Worm (Caenorhabditis elegans) whole organism, mixed stage, embryonic: ENCODE data around the gene arrd-19.

Source experiments
- ces-1 ChIP-seq: fragments of 150-350 bp; optimal IDR thresholded peaks from 2 replicates; lab custom pipeline; 2014; ENCODE audit warnings: missing biosample characterization, missing genetic modification reagents, missing genetic modification characterization
- elt-1 ChIP-seq: sonication (generic microtip); optimal IDR thresholded peaks from 2 replicates; lab custom pipeline; 2017; ENCODE audit warnings: missing genetic modification characterization, mild to moderate bottlenecking, missing compliant biosample characterization, antibody characterized with exemption, moderate library complexity, borderline replicate concordance; ENCODE audit not compliant: insufficient read depth
- elt-3 ChIP-seq: fragments of 150-350 bp; optimal IDR thresholded peaks from 2 replicates; lab custom pipeline; 2014; ENCODE audit warnings: missing biosample characterization, missing genetic modification characterization
- lsy-2 ChIP-seq: fragments of 150-350 bp; optimal IDR thresholded peaks from 2 replicates; lab custom pipeline; 2014; ENCODE audit warnings: missing biosample characterization, missing genetic modification characterization
- nhr-12 ChIP-seq: fragments of 150-350 bp; optimal IDR thresholded peaks from 2 replicates; lab custom pipeline; 2014; ENCODE audit warnings: missing biosample characterization, missing genetic modification characterization
- nhr-2 ChIP-seq: fragments of 150-350 bp; optimal IDR thresholded peaks from 2 replicates; lab custom pipeline; 2014; ENCODE audit warnings: missing biosample characterization, missing genetic modification characterization
- nhr-28 ChIP-seq: fragments of 150-350 bp; optimal IDR thresholded peaks from 2 replicates; lab custom pipeline; 2014; ENCODE audit warnings: missing biosample characterization, missing genetic modification characterization
- unc-62 ChIP-seq: fragments of 150-350 bp; optimal IDR thresholded peaks from 2 replicates; lab custom pipeline; 2014; ENCODE audit warnings: missing biosample characterization, missing genetic modification reagents, missing genetic modification characterization
- ztf-11 ChIP-seq: fragments of 150-350 bp; optimal IDR thresholded peaks from 2 replicates; lab custom pipeline; 2014; ENCODE audit warnings: missing biosample characterization, missing genetic modification characterization

DNA sequence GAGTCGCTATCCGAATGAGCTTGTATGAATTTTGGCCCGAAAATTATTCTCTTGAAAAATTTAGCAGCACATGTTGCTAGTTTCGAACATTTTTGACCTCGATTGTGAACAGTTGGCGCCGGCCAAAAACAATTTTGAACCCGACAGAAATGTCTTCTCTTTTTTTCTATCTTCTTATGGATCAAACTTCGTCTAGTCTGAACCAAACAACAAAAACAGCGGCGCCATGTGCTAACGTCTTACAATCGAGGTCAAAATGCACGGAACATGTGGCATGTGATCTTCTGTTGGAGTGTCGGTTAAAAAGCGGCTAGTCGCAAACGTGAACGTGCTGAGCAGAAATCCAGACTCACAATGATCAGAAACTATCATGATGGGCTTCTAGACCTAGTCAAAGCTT is 39.1 kb downstream of the arrd-19 start:
- TF ChIP-seq nhr-12 (tag; lab: Kevin White, UChicago), result no peak
- no peak for TF ChIP-seq elt-3 (tag; lab: Kevin White, UChicago)
- no peak for TF ChIP-seq nhr-2 (tag; lab: Kevin White, UChicago)
- TF ChIP-seq ztf-11, result no peak
- TF ChIP-seq unc-62 (GFP tag; lab: Kevin White, UChicago), result no peak
- no peak for TF ChIP-seq ces-1
- TF ChIP-seq nhr-28 (tag; lab: Kevin White, UChicago), result no peak
- no peak for TF ChIP-seq elt-1
- no peak for TF ChIP-seq lsy-2 (tag; lab: Kevin White, UChicago)
